Fruit fly (Drosophila melanogaster): ENCODE measurements around the gene Taf4.

The Taf4 gene

dm6 chr3L:16121791-16122190 is 8.8 kb downstream of the Taf4 start, which contains the start of gene Strump (continued):
- TF ChIP-seq CG2199 (GFP tag; IDR thresholded peaks at IDR 0.05) (0 out of 3 replicates have a peak, but pooled peaks have one; percentile 6), CG9797 (GFP tag; optimal IDR thresholded peaks at IDR 0.05) (peak; percentile 70), CG6854 (GFP tag; optimal IDR thresholded peaks at IDR 0.05) (no peak), E2f2 (GFP tag; IDR thresholded peaks at IDR 0.05) (peak; percentile 95), YL-1 (GFP tag; optimal IDR thresholded peaks at IDR 0.05) (peak; percentile 78), pzg (GFP tag; optimal IDR thresholded peaks at IDR 0.05) (peak; percentile 73), CG4617 (GFP tag; optimal IDR thresholded peaks at IDR 0.05; ENCODE audit: borderline replicate concordance) (peak; percentile 42), Hey (tag; optimal IDR thresholded peaks at IDR 0.05) (no peak), stwl (tag; optimal IDR thresholded peaks at IDR 0.05) (peak; percentile 88), Med (GFP tag) (peak; percentile 40), Ada2b (GFP tag; IDR thresholded peaks at IDR 0.05) (no peak)

dm6 chr3L:16128481-16128972 is 15.5 kb downstream of the Taf4 start, which contains the start of gene Pgm1:
TSS of gene Pgm1 (minus strand) at chr3L:16128531.
- TF ChIP-seq Nf-YC (tag; optimal IDR thresholded peaks at IDR 0.05) (peak; percentile 69), B-H1 (GFP tag; IDR thresholded peaks at IDR 0.05) (peak; percentile 66), Mrtf (GFP tag; IDR thresholded peaks at IDR 0.05) (peak; percentile 78; the same call in 2 of the 3 replicates), yki (optimal IDR thresholded peaks at IDR 0.05) (no peak), CG17359 (tag; optimal IDR thresholded peaks at IDR 0.05) (peak; percentile 75), dan (GFP tag; IDR thresholded peaks at IDR 0.05) (0 out of 2 replicates have a peak, but pooled peaks have one; percentile 46), Dek (tag; optimal IDR thresholded peaks at IDR 0.05) (peak; percentile 68), CG3281 (GFP tag; optimal IDR thresholded peaks at IDR 0.05) (peak; percentile 88), CG4424 (GFP tag; optimal IDR thresholded peaks at IDR 0.05) (peak; percentile 82), aop (GFP tag; IDR thresholded peaks at IDR 0.05) (no peak), vvl (GFP tag; IDR thresholded peaks at IDR 0.05) (peak; percentile 72), Mad (GFP tag; optimal IDR thresholded peaks at IDR 0.05) (peak; percentile 86), CHES-1-like (GFP tag; optimal IDR thresholded peaks at IDR 0.05) (peak; percentile 95), CG10462 (GFP tag; optimal IDR thresholded peaks at IDR 0.05) (peak; percentile 68), CG11093 (GFP tag; IDR thresholded peaks at IDR 0.05) (peak; percentile 36; the same call in 2 of the 3 replicates), prd (optimal IDR thresholded peaks at IDR 0.05) (no peak), prd (GFP tag; IDR thresholded peaks at IDR 0.05) (peak; percentile 75), Rfx (GFP tag; IDR thresholded peaks at IDR 0.05) (peak; percentile 85), CG7786 (GFP tag; optimal IDR thresholded peaks at IDR 0.05) (peak; percentile 92), ac (GFP tag; optimal IDR thresholded peaks at IDR 0.05) (peak; percentile 69), fu2 (GFP tag; optimal IDR thresholded peaks at IDR 0.05) (peak; percentile 85), Bgb (GFP tag; IDR thresholded peaks at IDR 0.05; ENCODE audit: partially characterized antibody) (no peak), gt (GFP tag; IDR thresholded peaks at IDR 0.05) (no peak), CG10274 (GFP tag; optimal IDR thresholded peaks at IDR 0.05) (peak; percentile 100), CG13424 (tag; optimal IDR thresholded peaks at IDR 0.05) (peak; percentile 73), CG2202 (tag; optimal IDR thresholded peaks at IDR 0.05) (peak; percentile 54), gcm (GFP tag; optimal IDR thresholded peaks at IDR 0.05) (peak; percentile 74), wdn (GFP tag; IDR thresholded peaks at IDR 0.05) (peak; percentile 63), CG11247 (GFP tag; IDR thresholded peaks at IDR 0.05) (peak; percentile 47), ewg (GFP tag; optimal IDR thresholded peaks at IDR 0.05) (peak; percentile 44), E2f2 (GFP tag; IDR thresholded peaks at IDR 0.05) (peak; percentile 53; the same call in 1 of the 2 replicates), CG6654 (GFP tag; optimal IDR thresholded peaks at IDR 0.05) (peak; percentile 50), CG10366 (GFP tag; IDR thresholded peaks at IDR 0.05) (peak; percentile 77), slbo (GFP tag; IDR thresholded peaks at IDR 0.05) (peak; percentile 82), pb (GFP tag; optimal IDR thresholded peaks at IDR 0.05) (peak; percentile 93), Gsc (GFP tag; IDR thresholded peaks at IDR 0.05) (peak; percentile 54; the same call in 1 of the 2 replicates), gcm2 (GFP tag; optimal IDR thresholded peaks at IDR 0.05) (peak; percentile 87), jumu (GFP tag; optimal IDR thresholded peaks at IDR 0.05) (peak; percentile 89), ttk (GFP tag; IDR thresholded peaks at IDR 0.05) (peak; percentile 64), CG10565 (GFP tag; optimal IDR thresholded peaks at IDR 0.05) (peak; percentile 10), CG13775 (GFP tag; optimal IDR thresholded peaks at IDR 0.05) (peak; percentile 67)

All from whole organism, embryonic.